Fruit fly (Drosophila melanogaster) whole organism: Measurements from ENCODE around the gene Gos28.

ENCODE experiments used
- Dll ChIP-seq: fragments of >200 bp; optimal IDR thresholded peaks from 2 replicates; lab custom pipeline; 2017
- pan ChIP-seq: fragments of >200 bp; optimal IDR thresholded peaks from 2 replicates; lab custom pipeline; 2017
- psq ChIP-seq: fragments of >200 bp; optimal IDR thresholded peaks from 2 replicates; lab custom pipeline; 2017
- usp ChIP-seq: fragments of >200 bp; optimal IDR thresholded peaks from 2 replicates; lab custom pipeline; 2017; ENCODE audit warnings: missing biosample characterization, missing genetic modification characterization, mixed read lengths

dm6 chr3R:18671112-18671729 lies 7.7 kb downstream of the Gos28 start, which contains the start of gene CG31230:
- TF ChIP-seq pan (lab: Kevin White, UChicago), result no peak
- TF ChIP-seq psq (lab: Kevin White, UChicago), result no peak
- no peak for TF ChIP-seq usp (GFP tag; lab: Kevin White, UChicago)
- no peak for TF ChIP-seq Dll
